Worm (Caenorhabditis elegans) whole organism, L4 larva: ENCODE results near the gene sek-3.

ENCODE experiments used
- R02D3.7 ChIP-seq: fragments of 150-350 bp; sonication (generic microtip); optimal IDR thresholded peaks from 3 replicates; lab custom pipeline; 2014; ENCODE audit warnings: missing biosample characterization, missing genetic modification characterization
- T20F7.1 ChIP-seq: fragments of 200-800 bp; sonication (Bioruptor generic); optimal IDR thresholded peaks from 2 replicates; lab custom pipeline; 2018; ENCODE audit warnings: mild to moderate bottlenecking, missing genetic modification characterization, missing compliant biosample characterization
- T26A8.4 ChIP-seq: fragments of 200-800 bp; sonication (Bioruptor generic); IDR thresholded peaks from 2 replicates; pipeline ENCODE4 v1.3.6; 2022; ENCODE audit warnings: missing genetic modification characterization, missing compliant biosample characterization
- Y5F2A.4 ChIP-seq: fragments of 200-800 bp; sonication (Bioruptor generic); optimal IDR thresholded peaks from 2 replicates; lab custom pipeline; 2018; ENCODE audit warnings: mild to moderate bottlenecking, missing genetic modification characterization, missing compliant biosample characterization
- Y75B8A.6 ChIP-seq: fragments of 200-800 bp; sonication (Bioruptor generic); IDR thresholded peaks from 2 replicates; pipeline ENCODE4 v1.3.6; 2022; ENCODE audit warnings: missing genetic modification reagents, missing genetic modification characterization, missing compliant biosample characterization
- ZK337.2 ChIP-seq: fragments of 200-800 bp; sonication (Bioruptor generic); IDR thresholded peaks from 2 replicates; pipeline ENCODE4 v1.3.6; 2022; ENCODE audit warnings: missing genetic modification reagents, missing genetic modification characterization, missing compliant biosample characterization
- aha-1 ChIP-seq: fragments of 150-350 bp; peaks from one replicate; lab custom pipeline; 2014; ENCODE audit warnings: missing biosample characterization, missing genetic modification characterization
- ceh-20 ChIP-seq: fragments of 200-800 bp; sonication (Bioruptor generic); IDR thresholded peaks from 2 replicates; pipeline ENCODE4 v1.3.6; 2022; ENCODE audit warnings: missing genetic modification reagents, missing genetic modification characterization, missing compliant biosample characterization
- ceh-28 ChIP-seq: fragments of 150-350 bp; optimal IDR thresholded peaks from 2 replicates; lab custom pipeline; 2014; ENCODE audit warnings: missing biosample characterization, missing genetic modification reagents, missing genetic modification characterization
- ceh-82 ChIP-seq: sonication (generic microtip); optimal IDR thresholded peaks from 2 replicates; lab custom pipeline; 2017; ENCODE audit warnings: missing biosample characterization, missing genetic modification characterization
- ces-1 ChIP-seq: fragments of 150-350 bp; sonication (generic microtip); optimal IDR thresholded peaks from 4 replicates; lab custom pipeline; 2014; ENCODE audit warnings: missing biosample characterization, missing genetic modification reagents, missing genetic modification characterization
- ctbp-1 ChIP-seq: fragments of 200-800 bp; sonication (Bioruptor generic); IDR thresholded peaks from 2 replicates; pipeline ENCODE4 v1.3.6; 2022; ENCODE audit warnings: missing genetic modification reagents, missing genetic modification characterization, missing compliant biosample characterization
- daf-12 ChIP-seq: fragments of 150-350 bp; optimal IDR thresholded peaks from 2 replicates; lab custom pipeline; 2014; ENCODE audit warnings: missing biosample characterization, missing genetic modification reagents, missing genetic modification characterization
- daf-16 ChIP-seq, 3 experiments: sonication (generic microtip); optimal IDR thresholded peaks; 2 replicates each; lab custom pipeline; 2016 to 2017; ENCODE audit warnings: missing genetic modification characterization in 3 of 3, missing genetic modification reagents in 3 of 3, mild to moderate bottlenecking in 2 of 3, missing compliant biosample characterization in 2 of 3, missing biosample characterization in 1 of 3, moderate library complexity in 1 of 3
- dpl-1 ChIP-seq: fragments of 150-350 bp; optimal IDR thresholded peaks from 2 replicates; lab custom pipeline; 2014; ENCODE audit warnings: missing biosample characterization, missing genetic modification reagents, missing genetic modification characterization
- fkh-10 ChIP-seq: fragments of 150-350 bp; optimal IDR thresholded peaks from 2 replicates; lab custom pipeline; 2014; ENCODE audit warnings: missing biosample characterization, missing genetic modification reagents, missing genetic modification characterization
- hlh-11 ChIP-seq: fragments of 200-800 bp; sonication (Bioruptor generic); optimal IDR thresholded peaks from 2 replicates; lab custom pipeline; 2018; ENCODE audit warnings: mild to moderate bottlenecking, missing genetic modification characterization, missing compliant biosample characterization
- lsy-2 ChIP-seq, 2 experiments: fragments of 150-350 bp in 1 of 2; sonication (generic microtip) in 1 of 2; optimal IDR thresholded peaks; 2 replicates each; lab custom pipeline; 2014 to 2017; ENCODE audit warnings: missing biosample characterization in 2 of 2, missing genetic modification characterization in 2 of 2
- madf-9 ChIP-seq: fragments of 200-800 bp; sonication (Bioruptor generic); conservative IDR thresholded peaks from 2 replicates; pipeline ENCODE4 v1.3.6; 2022; ENCODE audit warnings: missing genetic modification reagents, missing genetic modification characterization, missing compliant biosample characterization
- mdl-1 ChIP-seq, 2 experiments: fragments of 150-350 bp in 1 of 2; sonication (generic microtip) in 1 of 2; optimal IDR thresholded peaks; 2 replicates each; lab custom pipeline; 2014 to 2017; ENCODE audit warnings: missing biosample characterization in 2 of 2, missing genetic modification characterization in 2 of 2
- mdt-29 ChIP-seq: fragments of 200-800 bp; sonication (Bioruptor generic); IDR thresholded peaks from 2 replicates; pipeline ENCODE4 v1.3.6; 2022; ENCODE audit warnings: missing genetic modification reagents, missing genetic modification characterization, missing compliant biosample characterization
- mes-2 ChIP-seq: sonication (generic microtip); optimal IDR thresholded peaks from 2 replicates; lab custom pipeline; 2016; ENCODE audit warnings: missing genotype, mild to moderate bottlenecking, missing genetic modification characterization, missing compliant biosample characterization; ENCODE audit not compliant: poor library complexity, severe bottlenecking
- nhr-28 ChIP-seq: fragments of 150-350 bp; optimal IDR thresholded peaks from 2 replicates; lab custom pipeline; 2014; ENCODE audit warnings: missing biosample characterization, missing genetic modification characterization
- nhr-41 ChIP-seq: fragments of 200-800 bp; sonication (Bioruptor generic); IDR thresholded peaks from 2 replicates; pipeline ENCODE4 v1.3.6; 2022; ENCODE audit warnings: missing genetic modification reagents, missing genetic modification characterization, missing compliant biosample characterization
- nhr-48 ChIP-seq: sonication (generic microtip); optimal IDR thresholded peaks from 2 replicates; lab custom pipeline; 2016; ENCODE audit warnings: mild to moderate bottlenecking, missing genetic modification characterization, missing compliant biosample characterization
- php-3 ChIP-seq: fragments of 200-800 bp; sonication (Bioruptor generic); IDR thresholded peaks from 2 replicates; pipeline ENCODE4 v1.3.6; 2022; ENCODE audit warnings: missing genetic modification reagents, missing genetic modification characterization, missing compliant biosample characterization
- skn-1 ChIP-seq: fragments of 150-350 bp; optimal IDR thresholded peaks from 2 replicates; lab custom pipeline; 2014; ENCODE audit warnings: missing biosample characterization, missing genetic modification characterization
- tra-1 ChIP-seq: fragments of 200-800 bp; sonication (Bioruptor generic); IDR thresholded peaks from 2 replicates; pipeline ENCODE4 v1.3.6; 2022; ENCODE audit warnings: missing genetic modification reagents, missing genetic modification characterization, missing compliant biosample characterization
- unc-130 ChIP-seq: sonication (generic microtip); optimal IDR thresholded peaks from 2 replicates; lab custom pipeline; 2016; ENCODE audit warnings: missing genetic modification reagents, missing genetic modification characterization, missing compliant biosample characterization
- unc-62 ChIP-seq, 3 experiments: fragments of 150-350 bp in 1 of 3; sonication (generic microtip); optimal IDR thresholded peaks in 2 of 3; peaks in 1 of 3; 1 replicate in 1 of 3; 2 replicates in 2 of 3; lab custom pipeline; 2014 to 2017; ENCODE audit warnings: missing biosample characterization in 3 of 3, missing genetic modification characterization in 3 of 3, missing genetic modification reagents in 3 of 3, missing genotype in 1 of 3
- zip-11 ChIP-seq: fragments of 200-800 bp; sonication (Bioruptor generic); IDR thresholded peaks from 2 replicates; pipeline ENCODE4 v1.3.6; 2022; ENCODE audit warnings: missing genetic modification characterization, missing compliant biosample characterization
- zip-2 ChIP-seq: fragments of 150-350 bp; optimal IDR thresholded peaks from 2 replicates; lab custom pipeline; 2014; ENCODE audit warnings: missing biosample characterization, missing genetic modification characterization
- ztf-11 ChIP-seq: fragments of 150-350 bp; optimal IDR thresholded peaks from 2 replicates; lab custom pipeline; 2014; ENCODE audit warnings: missing biosample characterization, missing genetic modification characterization

Gene sek-3

ce11 chrX:5026461-5026860, 8.8 kb downstream of the sek-3 start:
- TF ChIP-seq mdt-29 (GFP tag; lab: Robert Waterston, UW) (no peak), zip-2 (tag; lab: Kevin White, UChicago) (no peak), daf-12 (no peak), R02D3.7 (no peak), php-3 (GFP tag; lab: Robert Waterston, UW) (no peak), tra-1 (GFP tag; lab: Robert Waterston, UW) (no peak), zip-11 (no peak), madf-9 (GFP tag; lab: Robert Waterston, UW) (no peak), fkh-10 (GFP tag; lab: Kevin White, UChicago) (no peak), mes-2 (tag; lab: Kevin White, UChicago) (no peak), unc-130 (GFP tag; lab: Kevin White, UChicago) (no peak), ceh-82 (tag; lab: Kevin White, UChicago) (no peak), ceh-28 (tag; lab: Kevin White, UChicago) (no peak), mdl-1 (tag; optimal IDR thresholded peaks at IDR 0.05; lab: Kevin White, UChicago) (no peak)

- peak in 1 of 2 experiments; percentile 97 for TF ChIP-seq unc-62 (GFP tag; optimal IDR thresholded peaks at IDR 0.05 in 1 of 2; lab: Kevin White, UChicago)
- no peak for TF ChIP-seq unc-62 (tag; optimal IDR thresholded peaks at IDR 0.05; lab: Kevin White, UChicago)
- TF ChIP-seq ceh-20 (GFP tag; lab: Robert Waterston, UW): peak; percentile 41; the same call in 1 of the 2 replicates
- no peak for TF ChIP-seq zip-2 (tag; lab: Kevin White, UChicago)
- peak; percentile 78 for TF ChIP-seq ces-1
- peak; percentile 2 for TF ChIP-seq hlh-11
- TF ChIP-seq daf-16 (GFP tag; optimal IDR thresholded peaks at IDR 0.05; lab: Kevin White, UChicago): peak in 1 of 2 experiments; percentile 1
- no peak for TF ChIP-seq daf-16 (tag; optimal IDR thresholded peaks at IDR 0.05; lab: Kevin White, UChicago)
Measured at ce11 chrX:5027923-5028592, 10.4 kb downstream of the sek-3 start.

DNA sequence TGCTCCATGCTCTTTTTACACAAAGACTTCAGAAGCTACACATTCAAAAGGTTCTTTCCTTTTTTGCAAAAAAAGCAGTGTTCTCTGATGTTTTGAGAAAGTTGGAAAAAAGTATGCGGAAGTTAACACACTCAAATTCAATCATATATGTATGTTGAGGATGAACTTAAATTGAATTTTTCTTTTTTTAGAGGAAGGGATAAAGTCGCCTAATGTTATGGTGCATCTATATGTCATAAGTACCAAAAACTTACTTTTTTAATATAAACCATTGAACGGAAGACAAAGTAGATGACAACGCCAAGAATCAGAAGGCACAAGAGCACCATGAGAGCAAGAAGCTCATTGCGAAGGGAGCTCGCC, 10.9 kb downstream of the sek-3 start:
- no peak for TF ChIP-seq nhr-28 (tag; lab: Kevin White, UChicago)
- TF ChIP-seq ztf-11 (tag; lab: Kevin White, UChicago): no peak
- peak; percentile 66 for TF ChIP-seq ces-1
- 0 out of 2 replicates have a peak, but pooled peaks have one; percentile 3 for TF ChIP-seq ceh-20 (GFP tag; lab: Robert Waterston, UW)
- TF ChIP-seq nhr-41: no peak
- TF ChIP-seq dpl-1 (GFP tag; lab: Kevin White, UChicago): no peak

DNA sequence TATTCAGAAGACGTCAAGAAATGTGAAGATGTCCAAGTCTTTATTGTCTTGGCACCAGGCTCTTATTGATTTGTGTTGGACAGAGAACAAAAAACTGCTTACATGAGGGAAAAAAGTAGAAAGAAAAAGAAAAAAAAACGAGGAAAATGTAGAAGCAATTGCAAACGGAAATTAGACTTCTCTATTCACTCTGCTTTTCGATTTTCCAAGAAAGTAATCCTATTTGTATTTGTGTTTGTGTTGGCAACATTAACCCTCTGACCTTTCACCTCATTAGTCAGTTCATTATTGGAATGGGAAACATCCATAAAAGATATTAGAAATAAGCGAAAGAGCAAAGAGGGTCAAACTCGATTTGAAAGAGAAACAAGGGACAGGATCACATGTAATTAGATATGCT, 14.1 kb downstream of the sek-3 start:
- TF ChIP-seq aha-1 (peak; percentile 48), ZK337.2 (no peak), Y5F2A.4 (GFP tag; lab: Kevin White, UChicago) (no peak), tra-1 (GFP tag; lab: Robert Waterston, UW) (no peak), ces-1 (peak; percentile 74), T26A8.4 (GFP tag; lab: Robert Waterston, UW) (no peak), T20F7.1 (GFP tag; lab: Kevin White, UChicago) (no peak), skn-1 (no peak), fkh-10 (GFP tag; lab: Kevin White, UChicago) (peak; percentile 79), Y75B8A.6 (GFP tag; lab: Robert Waterston, UW) (no peak), lsy-2 (tag; optimal IDR thresholded peaks at IDR 0.05; lab: Kevin White, UChicago) (peak in 1 of 2 experiments; percentile 24), nhr-48 (tag; lab: Kevin White, UChicago) (no peak), ctbp-1 (GFP tag; lab: Robert Waterston, UW) (peak; percentile 47; the same call in 1 of the 2 replicates)
- TF ChIP-seq, all 104 proteins: peak for 5
